Worm (Caenorhabditis elegans) whole organism, late embryonic: ENCODE results near the gene D1005.5.

Experiments used
- ama-1 ChIP-seq: fragments of 150-350 bp; optimal IDR thresholded peaks from 2 replicates; lab custom pipeline; 2014
- dmd-4 ChIP-seq: sonication (generic microtip); optimal IDR thresholded peaks from 2 replicates; lab custom pipeline; 2016; ENCODE audit warnings: borderline replicate concordance, missing genetic modification characterization, missing compliant biosample characterization
- dve-1 ChIP-seq: sonication (generic microtip); optimal IDR thresholded peaks from 2 replicates; lab custom pipeline; 2017; ENCODE audit warnings: antibody characterized with exemption, mild to moderate bottlenecking, missing genetic modification characterization, missing compliant biosample characterization
- elt-2 ChIP-seq: sonication (generic microtip); optimal IDR thresholded peaks from 2 replicates; lab custom pipeline; 2016; ENCODE audit warnings: missing genetic modification reagents, missing genetic modification characterization, missing compliant biosample characterization
- elt-4 ChIP-seq: sonication (generic microtip); optimal IDR thresholded peaks from 2 replicates; lab custom pipeline; 2016; ENCODE audit warnings: missing genetic modification characterization, missing compliant biosample characterization
- ets-4 ChIP-seq: sonication (generic microtip); optimal IDR thresholded peaks from 2 replicates; lab custom pipeline; 2016; ENCODE audit warnings: missing genetic modification characterization, missing compliant biosample characterization
- nfya-1 ChIP-seq: sonication (generic microtip); optimal IDR thresholded peaks from 2 replicates; lab custom pipeline; 2017; ENCODE audit warnings: missing genetic modification characterization, mild to moderate bottlenecking, missing compliant biosample characterization, antibody characterized with exemption, moderate library complexity
- pax-1 ChIP-seq: fragments of 150-350 bp; optimal IDR thresholded peaks from 2 replicates; lab custom pipeline; 2014; ENCODE audit warnings: missing biosample characterization, missing genetic modification characterization
- pha-4 ChIP-seq: fragments of 150-350 bp; optimal IDR thresholded peaks from 2 replicates; lab custom pipeline; 2018; ENCODE audit warnings: missing biosample characterization, missing genetic modification reagents, missing genetic modification characterization
- pros-1 ChIP-seq: fragments of 150-350 bp; optimal IDR thresholded peaks from 2 replicates; lab custom pipeline; 2014; ENCODE audit warnings: missing biosample characterization, missing genetic modification reagents, missing genetic modification characterization

ce11 chrX:1477932-1478331 lies 5.2 kb upstream of the D1005.5 start:
- TF ChIP-seq elt-4 (tag; lab: Kevin White, UChicago), result no peak
- no peak for TF ChIP-seq pax-1
- TF ChIP-seq ama-1 (lab: Kevin White, UChicago), result no peak
- TF ChIP-seq nfya-1, result no peak
- no peak for TF ChIP-seq pros-1 (tag; lab: Kevin White, UChicago)
- TF ChIP-seq elt-2, result peak; percentile 98
- no peak for TF ChIP-seq dve-1 (tag; lab: Kevin White, UChicago)
- TF ChIP-seq pha-4 (tag; lab: Kevin White, UChicago), result no peak
- no peak for TF ChIP-seq ets-4 (tag; lab: Kevin White, UChicago)
- TF ChIP-seq dmd-4, result no peak
